Fruit fly (Drosophila melanogaster) whole organism, embryonic: ENCODE data around the gene CG10195.

Source experiments
- Adf1 ChIP-seq: fragments of 200-800 bp; sonication (Bioruptor generic); IDR thresholded peaks from 2 replicates; pipeline ENCODE4 v1.3.6; 2022; ENCODE audit warnings: missing biosample characterization, missing genetic modification characterization
- CG1024 ChIP-seq: fragments of 200-800 bp; sonication (Bioruptor generic); IDR thresholded peaks from 2 replicates; pipeline ENCODE4 v1.3.6; 2022; ENCODE audit warnings: missing biosample characterization, missing genetic modification characterization
- CG10267 ChIP-seq: fragments of 200-800 bp; sonication (Bioruptor generic); optimal IDR thresholded peaks from 2 replicates; lab custom pipeline; 2018; ENCODE audit warnings: missing biosample characterization, mild to moderate bottlenecking, missing genetic modification characterization, moderate library complexity
- CG10959 ChIP-seq: fragments of 200-800 bp; sonication (Bioruptor generic); IDR thresholded peaks from 2 replicates; pipeline ENCODE4 v1.3.6; 2022; ENCODE audit warnings: missing biosample characterization, missing genetic modification characterization
- CG11560 ChIP-seq: fragments of 200-800 bp; sonication (Bioruptor generic); IDR thresholded peaks from 3 replicates; pipeline ENCODE4 v1.3.6; 2022; ENCODE audit warnings: missing biosample characterization, missing genetic modification characterization
- CG12071 ChIP-seq: fragments of 200-800 bp; sonication (Bioruptor generic); optimal IDR thresholded peaks from 3 replicates; lab custom pipeline; 2018; ENCODE audit warnings: missing biosample characterization, mild to moderate bottlenecking, missing genetic modification characterization
- CG12744 ChIP-seq: fragments of 200-800 bp; sonication (Bioruptor generic); optimal IDR thresholded peaks from 2 replicates; lab custom pipeline; 2016; ENCODE audit warnings: missing biosample characterization, missing genetic modification characterization
- CG13123 ChIP-seq: fragments of 200-800 bp; sonication (Bioruptor generic); optimal IDR thresholded peaks from 2 replicates; lab custom pipeline; 2016; ENCODE audit warnings: missing biosample characterization, missing genetic modification characterization
- CG14014 ChIP-seq: fragments of 200-800 bp; sonication (Bioruptor generic); IDR thresholded peaks from 2 replicates; pipeline ENCODE4 v1.3.6; 2022; ENCODE audit warnings: missing biosample characterization, missing genetic modification characterization
- CG14710 ChIP-seq: fragments of 200-800 bp; sonication (Bioruptor generic); optimal IDR thresholded peaks from 3 replicates; lab custom pipeline; 2019; ENCODE audit warnings: missing biosample characterization, mild to moderate bottlenecking, missing genetic modification characterization, moderate library complexity
- CG15479 ChIP-seq: fragments of 200-800 bp; sonication (Bioruptor generic); optimal IDR thresholded peaks from 3 replicates; lab custom pipeline; 2019; ENCODE audit warnings: missing biosample characterization, mild to moderate bottlenecking, missing genetic modification characterization, moderate library complexity
- CG15514 ChIP-seq: fragments of 200-800 bp; sonication (Bioruptor generic); optimal IDR thresholded peaks from 3 replicates; lab custom pipeline; 2017; ENCODE audit warnings: missing biosample characterization, missing genetic modification characterization, mild to moderate bottlenecking, moderate library complexity, missing genetic modification reagents
- CG17385 ChIP-seq: fragments of 200-800 bp; sonication (Bioruptor generic); optimal IDR thresholded peaks from 3 replicates; lab custom pipeline; 2018; ENCODE audit warnings: missing biosample characterization, mild to moderate bottlenecking, missing genetic modification characterization
- CG18764 ChIP-seq: fragments of 200-800 bp; sonication (Bioruptor generic); optimal IDR thresholded peaks from 3 replicates; lab custom pipeline; 2016; ENCODE audit warnings: missing biosample characterization, missing genetic modification characterization
- CG3838 ChIP-seq: fragments of 200-800 bp; sonication (Bioruptor generic); optimal IDR thresholded peaks from 3 replicates; lab custom pipeline; 2016; ENCODE audit warnings: missing biosample characterization, missing genetic modification characterization
- CG4328 ChIP-seq: fragments of 200-800 bp; sonication (Bioruptor generic); optimal IDR thresholded peaks from 3 replicates; lab custom pipeline; 2017; ENCODE audit warnings: missing biosample characterization, missing genetic modification reagents, missing genetic modification characterization
- CG6175 ChIP-seq: fragments of 200-800 bp; sonication (Bioruptor generic); IDR thresholded peaks from 3 replicates; pipeline ENCODE4 v1.3.6; 2022; ENCODE audit warnings: missing biosample characterization, missing genetic modification characterization
- CG6765 ChIP-seq: fragments of 200-800 bp; sonication (Bioruptor generic); optimal IDR thresholded peaks from 3 replicates; lab custom pipeline; 2017; ENCODE audit warnings: missing biosample characterization, mild to moderate bottlenecking, missing genetic modification characterization
- CG9932 ChIP-seq: fragments of 200-800 bp; sonication (Bioruptor generic); IDR thresholded peaks from 2 replicates; pipeline ENCODE4 v1.3.6; 2022; ENCODE audit warnings: missing biosample characterization, missing genetic modification characterization
- Dref ChIP-seq: fragments of 200-800 bp; sonication (Bioruptor generic); IDR thresholded peaks from 2 replicates; pipeline ENCODE4 v1.3.6; 2022; ENCODE audit warnings: missing biosample characterization, missing genetic modification characterization
- Gsc ChIP-seq: fragments of 200-800 bp; sonication (Bioruptor generic); IDR thresholded peaks from 2 replicates; pipeline ENCODE4 v1.3.6; 2022; ENCODE audit warnings: missing biosample characterization, missing genetic modification characterization
- HmgZ ChIP-seq: fragments of 200-800 bp; sonication (Bioruptor generic); optimal IDR thresholded peaks from 2 replicates; lab custom pipeline; 2018; ENCODE audit warnings: missing biosample characterization, mild to moderate bottlenecking, missing genetic modification characterization
- MESR4 ChIP-seq: fragments of 200-800 bp; sonication (Bioruptor generic); optimal IDR thresholded peaks from 2 replicates; lab custom pipeline; 2018; ENCODE audit warnings: missing biosample characterization, mild to moderate bottlenecking, missing genetic modification characterization, moderate library complexity
- Myb ChIP-seq: fragments of 200-800 bp; sonication (Bioruptor generic); optimal IDR thresholded peaks from 2 replicates; lab custom pipeline; 2016; ENCODE audit warnings: missing biosample characterization, missing genetic modification characterization
- Oli ChIP-seq: fragments of 200-800 bp; sonication (Bioruptor generic); optimal IDR thresholded peaks from 2 replicates; lab custom pipeline; 2018; ENCODE audit warnings: missing biosample characterization, mild to moderate bottlenecking, missing genetic modification characterization, moderate library complexity
- Poxn ChIP-seq: fragments of 200-800 bp; sonication (Bioruptor generic); IDR thresholded peaks from 2 replicates; pipeline ENCODE4 v1.3.6; 2022; ENCODE audit warnings: missing biosample characterization, missing genetic modification characterization
- Scr ChIP-seq: fragments of 200-800 bp; sonication (Bioruptor generic); IDR thresholded peaks from 2 replicates; pipeline ENCODE4 v1.3.6; 2022; ENCODE audit warnings: missing biosample characterization, missing genetic modification characterization; ENCODE audit not compliant: partially characterized antibody
- Sox102F ChIP-seq: fragments of 200-800 bp; sonication (Bioruptor generic); optimal IDR thresholded peaks from 2 replicates; lab custom pipeline; 2018; ENCODE audit warnings: missing biosample characterization, mild to moderate bottlenecking, missing genetic modification characterization, moderate library complexity
- ato ChIP-seq: fragments of 200-800 bp; sonication (Bioruptor generic); IDR thresholded peaks from 2 replicates; pipeline ENCODE4 v1.3.6; 2022; ENCODE audit warnings: missing biosample characterization, missing genetic modification characterization; ENCODE audit not compliant: partially characterized antibody
- cg ChIP-seq: fragments of 200-800 bp; sonication (Bioruptor generic); optimal IDR thresholded peaks from 3 replicates; lab custom pipeline; 2019; ENCODE audit warnings: missing biosample characterization, mild to moderate bottlenecking, missing genetic modification characterization, moderate library complexity
- chinmo ChIP-seq: fragments of 200-800 bp; sonication (Bioruptor generic); IDR thresholded peaks from 4 replicates; pipeline ENCODE4 v1.3.6; 2022; ENCODE audit warnings: missing biosample characterization, missing genetic modification characterization; ENCODE audit not compliant: partially characterized antibody
- crp ChIP-seq, 2 experiments: fragments of 200-800 bp; sonication (Bioruptor generic); optimal IDR thresholded peaks; 2 replicates in 1 of 2; 3 replicates in 1 of 2; lab custom pipeline; 2017; ENCODE audit warnings: missing biosample characterization in 2 of 2, missing genetic modification characterization in 2 of 2, mild to moderate bottlenecking in 1 of 2, moderate library complexity in 1 of 2
- emc ChIP-seq: fragments of 200-800 bp; sonication (Bioruptor generic); optimal IDR thresholded peaks from 2 replicates; lab custom pipeline; 2016; ENCODE audit warnings: missing biosample characterization, missing genetic modification characterization
- gfzf ChIP-seq: fragments of 200-800 bp; sonication (Bioruptor generic); optimal IDR thresholded peaks from 2 replicates; lab custom pipeline; 2016; ENCODE audit warnings: missing biosample characterization, mild to moderate bottlenecking, missing genetic modification characterization, moderate library complexity
- gsb-n ChIP-seq: fragments of 200-800 bp; sonication (Bioruptor generic); optimal IDR thresholded peaks from 3 replicates; lab custom pipeline; 2018; ENCODE audit warnings: missing biosample characterization, mild to moderate bottlenecking, missing genetic modification characterization
- insv ChIP-seq, 2 experiments: fragments of 200-800 bp; sonication (Bioruptor generic); optimal IDR thresholded peaks; 3 replicates each; lab custom pipeline; 2016 to 2018; ENCODE audit warnings: missing biosample characterization in 2 of 2, missing genetic modification characterization in 2 of 2
- jing ChIP-seq: fragments of 200-800 bp; sonication (Bioruptor generic); optimal IDR thresholded peaks from 2 replicates; lab custom pipeline; 2018; ENCODE audit warnings: missing biosample characterization, mild to moderate bottlenecking, missing genetic modification characterization
- knrl ChIP-seq: fragments of 200-800 bp; sonication (Bioruptor generic); IDR thresholded peaks from 3 replicates; pipeline ENCODE4 v1.3.6; 2022; ENCODE audit warnings: missing biosample characterization, missing genetic modification characterization; ENCODE audit not compliant: partially characterized antibody
- maf-S ChIP-seq: fragments of 200-800 bp; sonication (Bioruptor generic); optimal IDR thresholded peaks from 2 replicates; lab custom pipeline; 2016; ENCODE audit warnings: missing biosample characterization, missing genetic modification characterization
- nerfin-1 ChIP-seq: fragments of 200-800 bp; sonication (Bioruptor generic); optimal IDR thresholded peaks from 3 replicates; lab custom pipeline; 2019; ENCODE audit warnings: missing biosample characterization, mild to moderate bottlenecking, missing genetic modification characterization, moderate library complexity
- pum ChIP-seq: fragments of 200-800 bp; sonication (Bioruptor generic); optimal IDR thresholded peaks from 2 replicates; lab custom pipeline; 2016; ENCODE audit warnings: missing biosample characterization, missing genetic modification characterization
- ro ChIP-seq: fragments of 200-800 bp; sonication (Bioruptor generic); IDR thresholded peaks from 2 replicates; pipeline ENCODE4 v1.3.6; 2022; ENCODE audit warnings: missing biosample characterization, missing genetic modification characterization
- salm ChIP-seq: fragments of 200-800 bp; sonication (Bioruptor generic); optimal IDR thresholded peaks from 2 replicates; lab custom pipeline; 2018; ENCODE audit warnings: missing biosample characterization, mild to moderate bottlenecking, missing genetic modification characterization
- shn ChIP-seq: fragments of 200-800 bp; sonication (Bioruptor generic); optimal IDR thresholded peaks from 3 replicates; lab custom pipeline; 2016; ENCODE audit warnings: missing biosample characterization, missing genetic modification characterization
- sna ChIP-seq: fragments of 200-800 bp; sonication (Bioruptor generic); IDR thresholded peaks from 2 replicates; pipeline ENCODE4 v1.3.6; 2022; ENCODE audit warnings: missing biosample characterization, missing genetic modification characterization; ENCODE audit not compliant: partially characterized antibody
- so ChIP-seq: fragments of 200-800 bp; sonication (Bioruptor generic); IDR thresholded peaks from 3 replicates; pipeline ENCODE4 v1.3.6; 2022; ENCODE audit warnings: missing biosample characterization, missing genetic modification characterization
- toy ChIP-seq: fragments of 200-800 bp; sonication (Bioruptor generic); IDR thresholded peaks from 2 replicates; pipeline ENCODE4 v1.3.6; 2022; ENCODE audit warnings: missing biosample characterization, missing genetic modification characterization
- trem ChIP-seq: fragments of 200-800 bp; optimal IDR thresholded peaks from 3 replicates; lab custom pipeline; 2019; ENCODE audit warnings: missing biosample characterization, mild to moderate bottlenecking, missing genetic modification characterization, moderate library complexity
- vnd ChIP-seq: fragments of 200-800 bp; sonication (Bioruptor generic); IDR thresholded peaks from 3 replicates; pipeline ENCODE4 v1.3.6; 2022; ENCODE audit warnings: missing biosample characterization, missing genetic modification characterization; ENCODE audit not compliant: partially characterized antibody
- vvl ChIP-seq: fragments of 200-800 bp; sonication (Bioruptor generic); IDR thresholded peaks from 2 replicates; pipeline ENCODE4 v1.3.6; 2022; ENCODE audit warnings: missing biosample characterization, missing genetic modification characterization

CG10195 gene

dm6 chr2L:19497983-19498382 is 13.5 kb upstream of the CG10195 start, which contains the start of gene Top3alpha (continued):
- TF ChIP-seq crp (GFP tag; optimal IDR thresholded peaks at IDR 0.05; lab: Kevin White, UChicago) (peak; percentile 3 to 80), CG11560 (tag; lab: Robert Waterston, UW) (no peak), CG9932 (GFP tag; lab: Robert Waterston, UW) (no peak), chinmo (GFP tag; lab: Robert Waterston, UW) (0 out of 4 replicates have a peak, but pooled peaks have one; percentile 10), vvl (GFP tag; lab: Robert Waterston, UW) (no peak), CG15514 (peak; percentile 58), insv (GFP tag; optimal IDR thresholded peaks at IDR 0.05; lab: Kevin White, UChicago) (no peak), toy (GFP tag; lab: Robert Waterston, UW) (no peak), sna (GFP tag; lab: Robert Waterston, UW) (peak; percentile 52; the same call in 1 of the 2 replicates), Gsc (GFP tag; lab: Robert Waterston, UW) (no peak), Sox102F (GFP tag; lab: Kevin White, UChicago) (no peak), CG17385 (GFP tag; lab: Kevin White, UChicago) (peak; percentile 97), Myb (GFP tag; lab: Kevin White, UChicago) (peak; percentile 25), CG10267 (tag; lab: Kevin White, UChicago) (peak; percentile 21), trem (tag; lab: Kevin White, UChicago) (peak; percentile 74), Scr (peak; percentile 59), CG6765 (GFP tag; lab: Kevin White, UChicago) (no peak), CG14014 (GFP tag; lab: Robert Waterston, UW) (no peak), CG1024 (GFP tag; lab: Robert Waterston, UW) (no peak), ato (GFP tag; lab: Robert Waterston, UW) (peak; percentile 38; the same call in 1 of the 2 replicates), vnd (GFP tag; lab: Robert Waterston, UW) (peak; percentile 48), Oli (tag; lab: Kevin White, UChicago) (no peak), CG14710 (tag; lab: Kevin White, UChicago) (peak; percentile 52), nerfin-1 (tag; lab: Kevin White, UChicago) (peak; percentile 14), CG13123 (GFP tag; lab: Kevin White, UChicago) (no peak), MESR4 (peak; percentile 7), CG12071 (GFP tag; lab: Kevin White, UChicago) (no peak), HmgZ (peak; percentile 49), ro (GFP tag; lab: Robert Waterston, UW) (no peak), gfzf (GFP tag; lab: Kevin White, UChicago) (peak; percentile 72), CG4328 (GFP tag; lab: Kevin White, UChicago) (no peak), Dref (GFP tag; lab: Robert Waterston, UW) (peak; percentile 95), Adf1 (peak; percentile 32; the same call in 1 of the 2 replicates), knrl (peak; percentile 44; the same call in 2 of the 3 replicates)

- TF ChIP-seq CG10959 (GFP tag; lab: Robert Waterston, UW) (no peak), maf-S (GFP tag; lab: Kevin White, UChicago) (no peak), gsb-n (no peak), pum (GFP tag; lab: Kevin White, UChicago) (peak; percentile 23), so (GFP tag; lab: Robert Waterston, UW) (no peak), shn (GFP tag; lab: Kevin White, UChicago) (no peak), CG12744 (no peak), emc (GFP tag; lab: Kevin White, UChicago) (no peak), salm (tag; lab: Kevin White, UChicago) (no peak), Poxn (no peak), jing (GFP tag; lab: Kevin White, UChicago) (no peak), CG18764 (GFP tag; lab: Kevin White, UChicago) (no peak), CG6175 (GFP tag; lab: Robert Waterston, UW) (no peak), cg (GFP tag; lab: Kevin White, UChicago) (peak; percentile 94), CG3838 (no peak), CG15479 (peak; percentile 30)
Observed at dm6 chr2L:19492934-19493686, 8.6 kb upstream of the CG10195 start, which contains the start of the genes swm and Ctu2. TSS of gene swm (plus strand) at chr2L:19493251. TSS of gene Ctu2 (minus strand) at chr2L:19493253.
